Fruit fly (Drosophila melanogaster): ENCODE results near the gene Itgbn.

The Itgbn gene

DNA sequence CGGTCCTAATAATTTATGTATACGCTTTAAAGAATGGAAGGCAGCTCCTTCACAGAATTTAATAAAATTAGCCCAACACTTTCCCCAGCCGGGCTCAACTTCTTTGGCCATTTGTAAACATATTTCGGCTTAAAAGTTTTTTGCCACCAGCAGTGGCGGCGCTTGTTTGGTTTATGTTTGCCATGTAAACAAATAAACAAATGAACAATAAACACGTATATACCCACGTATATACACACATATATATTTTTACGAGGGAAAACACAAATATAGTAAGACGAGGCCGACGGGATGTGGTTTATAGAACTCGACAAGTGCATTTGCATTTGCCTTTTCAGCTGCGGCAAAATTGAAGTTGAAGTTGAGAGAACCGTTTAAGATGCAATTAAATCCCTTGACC lies 15.1 kb upstream of the Itgbn start (continued):
- TF ChIP-seq amos (GFP tag; IDR thresholded peaks at IDR 0.05; ENCODE audit: partially characterized antibody), result no peak
- no peak for TF ChIP-seq Kr (GFP tag; optimal IDR thresholded peaks at IDR 0.05)
- TF ChIP-seq mirr (GFP tag; optimal IDR thresholded peaks at IDR 0.05), result peak; percentile 36
- TF ChIP-seq Sox102F (GFP tag; optimal IDR thresholded peaks at IDR 0.05), result peak; percentile 22
- TF ChIP-seq twi (tag; optimal IDR thresholded peaks at IDR 0.05), result peak; percentile 2
- TF ChIP-seq CG17361 (GFP tag; IDR thresholded peaks at IDR 0.05), result peak; percentile 48; the same call in 1 of the 3 replicates
- no peak for TF ChIP-seq otp (GFP tag; IDR thresholded peaks at IDR 0.05)
- TF ChIP-seq CG17359 (tag; optimal IDR thresholded peaks at IDR 0.05), result peak; percentile 66
- TF ChIP-seq Atf3 (GFP tag; optimal IDR thresholded peaks at IDR 0.05), result no peak
- no peak for TF ChIP-seq Max (GFP tag; optimal IDR thresholded peaks at IDR 0.05)
- peak; percentile 88 for TF ChIP-seq CG15696 (tag; optimal IDR thresholded peaks at IDR 0.05)
- peak; percentile 36 for TF ChIP-seq odd (GFP tag; optimal IDR thresholded peaks at IDR 0.05)
- TF ChIP-seq CG1529 (GFP tag; optimal IDR thresholded peaks at IDR 0.05), result no peak
- TF ChIP-seq CG7357 (GFP tag; IDR thresholded peaks at IDR 0.05), result no peak
- peak; percentile 23 for TF ChIP-seq CG1603 (tag; optimal IDR thresholded peaks at IDR 0.05)
- peak; percentile 75; the same call in 1 of the 2 replicates for TF ChIP-seq Awh (GFP tag; IDR thresholded peaks at IDR 0.05)
- TF ChIP-seq stwl (tag; optimal IDR thresholded peaks at IDR 0.05), result peak; percentile 8
- no peak for TF ChIP-seq CG4282 (GFP tag; optimal IDR thresholded peaks at IDR 0.05)
- peak; percentile 78 for TF ChIP-seq sens (GFP tag)
- peak; percentile 47 for TF ChIP-seq Sox100B (GFP tag; optimal IDR thresholded peaks at IDR 0.05)
- peak; percentile 36 for TF ChIP-seq CG6683 (GFP tag; optimal IDR thresholded peaks at IDR 0.05)
- TF ChIP-seq gem (tag; optimal IDR thresholded peaks at IDR 0.05), result peak; percentile 34
- peak; percentile 19 for TF ChIP-seq CG15514 (GFP tag; optimal IDR thresholded peaks at IDR 0.05)
- TF ChIP-seq Eip74EF (GFP tag; optimal IDR thresholded peaks at IDR 0.05), result peak in 1 of 2 experiments; percentile 18
- no peak for TF ChIP-seq pnt (GFP tag; optimal IDR thresholded peaks at IDR 0.05)
- TF ChIP-seq lab (GFP tag; optimal IDR thresholded peaks at IDR 0.05), result peak; percentile 83
- no peak for TF ChIP-seq Bgb (GFP tag; IDR thresholded peaks at IDR 0.05; ENCODE audit: partially characterized antibody)
- TF ChIP-seq NC2α (GFP tag; optimal IDR thresholded peaks at IDR 0.05), result no peak
- TF ChIP-seq vfl (GFP tag; optimal IDR thresholded peaks at IDR 0.05), result no peak
- TF ChIP-seq Ravus (GFP tag; IDR thresholded peaks at IDR 0.05), result no peak
- TF ChIP-seq CG18599 (GFP tag; optimal IDR thresholded peaks at IDR 0.05), result peak; percentile 63
- TF ChIP-seq scrt (GFP tag; optimal IDR thresholded peaks at IDR 0.05), result peak; percentile 55
- peak; percentile 79 for TF ChIP-seq kni (GFP tag; optimal IDR thresholded peaks at IDR 0.05)
- peak; percentile 60 for TF ChIP-seq CG15011 (GFP tag; optimal IDR thresholded peaks at IDR 0.05)
- peak; percentile 68 for TF ChIP-seq kah (GFP tag; optimal IDR thresholded peaks at IDR 0.05)
- peak; percentile 63 for TF ChIP-seq Fer3 (tag; optimal IDR thresholded peaks at IDR 0.05)
- peak; percentile 90 for TF ChIP-seq Asciz (GFP tag; optimal IDR thresholded peaks at IDR 0.05)
- TF ChIP-seq CG7271 (tag; optimal IDR thresholded peaks at IDR 0.05), result peak; percentile 88
- TF ChIP-seq CG18262 (tag; optimal IDR thresholded peaks at IDR 0.05), result peak; percentile 58
- TF ChIP-seq CG17385 (GFP tag; optimal IDR thresholded peaks at IDR 0.05), result peak; percentile 15
- no peak for TF ChIP-seq nerfin-2 (GFP tag; IDR thresholded peaks at IDR 0.05; ENCODE audit: partially characterized antibody)
- peak; percentile 63; the same call in 1 of the 3 replicates for TF ChIP-seq ci (GFP tag; IDR thresholded peaks at IDR 0.05)
- TF ChIP-seq CG4328 (GFP tag; optimal IDR thresholded peaks at IDR 0.05), result peak; percentile 46
- TF ChIP-seq CG4360 (GFP tag; IDR thresholded peaks at IDR 0.05), result peak; percentile 57
- peak; percentile 75 for TF ChIP-seq CG6254 (GFP tag; optimal IDR thresholded peaks at IDR 0.05)
- TF ChIP-seq CG1647 (GFP tag; optimal IDR thresholded peaks at IDR 0.05), result no peak
- peak; percentile 62 for TF ChIP-seq CG4707 (GFP tag; optimal IDR thresholded peaks at IDR 0.05)
- peak; percentile 88 for TF ChIP-seq fd64A (GFP tag; optimal IDR thresholded peaks at IDR 0.05)
- TF ChIP-seq Nf-YC (tag; optimal IDR thresholded peaks at IDR 0.05), result peak; percentile 17

Data from whole organism, embryonic.